Worm (Caenorhabditis elegans) whole organism, early embryonic: ENCODE data around the gene ecps-2.

Experiments used
- B0310.2 ChIP-seq: sonication (generic microtip); optimal IDR thresholded peaks from 2 replicates; lab custom pipeline; 2016; ENCODE audit warnings: mild to moderate bottlenecking, missing genetic modification characterization, missing compliant biosample characterization
- F13C5.2 ChIP-seq: sonication (generic microtip); optimal IDR thresholded peaks from 2 replicates; lab custom pipeline; 2017; ENCODE audit warnings: mild to moderate bottlenecking, missing genetic modification characterization, inconsistent platforms, missing compliant biosample characterization
- aly-1 ChIP-seq: sonication (generic microtip); optimal IDR thresholded peaks from 2 replicates; lab custom pipeline; 2016; ENCODE audit warnings: missing genetic modification characterization, missing compliant biosample characterization
- ama-1 ChIP-seq: fragments of 150-350 bp; optimal IDR thresholded peaks from 2 replicates; lab custom pipeline; 2014
- ceh-13 ChIP-seq: fragments of 200-800 bp; sonication (Bioruptor generic); optimal IDR thresholded peaks from 2 replicates; lab custom pipeline; 2018; ENCODE audit warnings: mild to moderate bottlenecking, missing genetic modification characterization, missing compliant biosample characterization
- ceh-36 ChIP-seq: sonication (generic microtip); optimal IDR thresholded peaks from 2 replicates; lab custom pipeline; 2016; ENCODE audit warnings: missing genetic modification characterization, inconsistent platforms, missing compliant biosample characterization
- ets-7 ChIP-seq: sonication (generic microtip); optimal IDR thresholded peaks from 2 replicates; lab custom pipeline; 2016; ENCODE audit warnings: missing genotype, missing genetic modification characterization, missing compliant biosample characterization
- flt-1 ChIP-seq: fragments of 200-800 bp; sonication (Bioruptor generic); IDR thresholded peaks from 2 replicates; pipeline ENCODE4 v1.3.6; 2022; ENCODE audit warnings: missing genetic modification characterization, missing compliant biosample characterization
- hmbx-1 ChIP-seq: sonication (generic microtip); optimal IDR thresholded peaks from 2 replicates; lab custom pipeline; 2016; ENCODE audit warnings: mild to moderate bottlenecking, missing genetic modification characterization, missing compliant biosample characterization
- hmg-4 ChIP-seq: fragments of 200-800 bp; sonication (Bioruptor generic); optimal IDR thresholded peaks from 2 replicates; lab custom pipeline; 2018; ENCODE audit warnings: mild to moderate bottlenecking, missing genetic modification characterization, missing compliant biosample characterization
- hnd-1 ChIP-seq: sonication (generic microtip); optimal IDR thresholded peaks from 2 replicates; lab custom pipeline; 2016; ENCODE audit warnings: missing genetic modification characterization, missing compliant biosample characterization
- pes-1 ChIP-seq: fragments of 200-800 bp; sonication (Bioruptor generic); IDR thresholded peaks from 2 replicates; pipeline ENCODE4 v1.3.6; 2022; ENCODE audit warnings: missing genetic modification reagents, missing genetic modification characterization, missing compliant biosample characterization
- scrt-1 ChIP-seq: fragments of 200-800 bp; sonication (Bioruptor generic); IDR thresholded peaks from 2 replicates; pipeline ENCODE4 v1.3.6; 2022; ENCODE audit warnings: missing genetic modification characterization, missing compliant biosample characterization
- sea-1 ChIP-seq: fragments of 200-800 bp; sonication (Bioruptor generic); conservative IDR thresholded peaks from 2 replicates; pipeline ENCODE4 v1.3.6; 2022; ENCODE audit warnings: missing genetic modification characterization, missing compliant biosample characterization
- tbx-11 ChIP-seq: fragments of 200-800 bp; sonication (Bioruptor generic); IDR thresholded peaks from 2 replicates; pipeline ENCODE4 v1.3.6; 2022; ENCODE audit warnings: missing genetic modification characterization, missing compliant biosample characterization
- tbx-37 ChIP-seq: fragments of 200-800 bp; sonication (Bioruptor generic); conservative IDR thresholded peaks from 2 replicates; pipeline ENCODE4 v1.3.6; 2022; ENCODE audit warnings: missing genetic modification reagents, missing genetic modification characterization, missing compliant biosample characterization
- tra-4 ChIP-seq: sonication (generic microtip); optimal IDR thresholded peaks from 2 replicates; lab custom pipeline; 2017; ENCODE audit warnings: missing genetic modification characterization, missing compliant biosample characterization

ecps-2 gene

ce11 chrIII:10415822-10416221 is 27.1 kb upstream of the ecps-2 start, which contains the start of gene ymel-1:
Gene ymel-1, plus strand, starts transcription at chrIII:10416139.
- TF ChIP-seq flt-1 (GFP tag; lab: Robert Waterston, UW) (no peak), ceh-13 (no peak), hmg-4 (GFP tag; lab: Kevin White, UChicago) (peak; percentile 29), scrt-1 (GFP tag; lab: Robert Waterston, UW) (no peak), ama-1 (lab: Kevin White, UChicago) (no peak), aly-1 (no peak), hnd-1 (tag; lab: Kevin White, UChicago) (no peak), tbx-37 (GFP tag; lab: Robert Waterston, UW) (no peak), hmbx-1 (tag; lab: Kevin White, UChicago) (no peak), tra-4 (tag; lab: Kevin White, UChicago) (no peak), ets-7 (tag; lab: Kevin White, UChicago) (no peak), B0310.2 (tag; lab: Kevin White, UChicago) (no peak), sea-1 (GFP tag; lab: Robert Waterston, UW) (no peak), pes-1 (GFP tag; lab: Robert Waterston, UW) (0 out of 2 replicates have a peak, but pooled peaks have one; percentile 14), F13C5.2 (tag; lab: Kevin White, UChicago) (no peak)

ce11 chrIII:10421680-10422079 is 21.2 kb upstream of the ecps-2 start:
- no peak for TF ChIP-seq tbx-37 (GFP tag; lab: Robert Waterston, UW)
- no peak for TF ChIP-seq hmg-4 (GFP tag; lab: Kevin White, UChicago)
- TF ChIP-seq flt-1 (GFP tag; lab: Robert Waterston, UW), result no peak
- no peak for TF ChIP-seq ceh-13
- TF ChIP-seq ceh-36, result no peak
- no peak for TF ChIP-seq sea-1 (GFP tag; lab: Robert Waterston, UW)
- no peak for TF ChIP-seq pes-1 (GFP tag; lab: Robert Waterston, UW)
- no peak for TF ChIP-seq B0310.2 (tag; lab: Kevin White, UChicago)
- no peak for TF ChIP-seq F13C5.2 (tag; lab: Kevin White, UChicago)
- no peak for TF ChIP-seq hnd-1 (tag; lab: Kevin White, UChicago)
- no peak for TF ChIP-seq aly-1
- no peak for TF ChIP-seq scrt-1 (GFP tag; lab: Robert Waterston, UW)
- TF ChIP-seq tbx-11 (GFP tag; lab: Robert Waterston, UW), result no peak
- no peak for TF ChIP-seq hmbx-1 (tag; lab: Kevin White, UChicago)
- no peak for TF ChIP-seq tra-4 (tag; lab: Kevin White, UChicago)
- TF ChIP-seq ama-1 (lab: Kevin White, UChicago), result no peak
- no peak for TF ChIP-seq ets-7 (tag; lab: Kevin White, UChicago)

ce11 chrIII:10423906-10424305 is 19.0 kb upstream of the ecps-2 start, which contains the start of gene M03C11.6:
Gene M03C11.6, minus strand, starts transcription at chrIII:10424006.
- TF ChIP-seq F13C5.2 (tag; lab: Kevin White, UChicago) (no peak), B0310.2 (tag; lab: Kevin White, UChicago) (no peak), ceh-13 (no peak), pes-1 (GFP tag; lab: Robert Waterston, UW) (no peak), hnd-1 (tag; lab: Kevin White, UChicago) (no peak), aly-1 (no peak), hmg-4 (GFP tag; lab: Kevin White, UChicago) (no peak), flt-1 (GFP tag; lab: Robert Waterston, UW) (no peak), ama-1 (lab: Kevin White, UChicago) (no peak), ceh-36 (no peak), ets-7 (tag; lab: Kevin White, UChicago) (no peak), scrt-1 (GFP tag; lab: Robert Waterston, UW) (no peak)

- TF ChIP-seq B0310.2 (tag; lab: Kevin White, UChicago) (no peak), tbx-11 (GFP tag; lab: Robert Waterston, UW) (no peak), F13C5.2 (tag; lab: Kevin White, UChicago) (no peak), tra-4 (tag; lab: Kevin White, UChicago) (no peak), pes-1 (GFP tag; lab: Robert Waterston, UW) (no peak), ets-7 (tag; lab: Kevin White, UChicago) (no peak), sea-1 (GFP tag; lab: Robert Waterston, UW) (no peak), ceh-13 (no peak), scrt-1 (GFP tag; lab: Robert Waterston, UW) (no peak), ceh-36 (no peak)
These were observed 15.0 kb upstream of the ecps-2 start, which contains the start of gene prp-3 for ce11 chrIII:10427882-10428281. Gene prp-3, minus strand, starts transcription at chrIII:10427982.

- TF ChIP-seq hnd-1 (tag; lab: Kevin White, UChicago) (peak; percentile 46), aly-1 (peak; percentile 45), tbx-37 (GFP tag; lab: Robert Waterston, UW) (peak; percentile 61; the same call in 1 of the 2 replicates), scrt-1 (GFP tag; lab: Robert Waterston, UW) (peak; percentile 66; the same call in 1 of the 2 replicates), hmbx-1 (tag; lab: Kevin White, UChicago) (no peak), ets-7 (tag; lab: Kevin White, UChicago) (no peak), sea-1 (GFP tag; lab: Robert Waterston, UW) (peak; percentile 84), ama-1 (lab: Kevin White, UChicago) (no peak), hmg-4 (GFP tag; lab: Kevin White, UChicago) (peak; percentile 71), ceh-13 (peak; percentile 57), F13C5.2 (tag; lab: Kevin White, UChicago) (peak; percentile 81), flt-1 (GFP tag; lab: Robert Waterston, UW) (peak; percentile 61; the same call in 1 of the 2 replicates), tra-4 (tag; lab: Kevin White, UChicago) (no peak), tbx-11 (GFP tag; lab: Robert Waterston, UW) (0 out of 2 replicates have a peak, but pooled peaks have one; percentile 49), pes-1 (GFP tag; lab: Robert Waterston, UW) (peak; percentile 74), ceh-36 (peak; percentile 76)
These were observed 10.8 kb upstream of the ecps-2 start for ce11 chrIII:10432104-10432503.

ce11 chrIII:10435938-10436842 is 6.7 kb upstream of the ecps-2 start, which contains the start of the genes smrd-1 and enu-3.1:
Gene smrd-1, minus strand, starts transcription at chrIII:10435988.
Gene enu-3.1, plus strand, starts transcription at chrIII:10436276.
- TF ChIP-seq scrt-1 (GFP tag; lab: Robert Waterston, UW), result peak; percentile 37; the same call in 1 of the 2 replicates
- TF ChIP-seq tbx-37 (GFP tag; lab: Robert Waterston, UW), result peak; percentile 59; the same call in 1 of the 2 replicates
- peak; percentile 57; the same call in 1 of the 2 replicates for TF ChIP-seq pes-1 (GFP tag; lab: Robert Waterston, UW)
